Fruit fly (Drosophila melanogaster) whole organism, embryonic: ENCODE data around the gene Fer3HCH.
A peak's percentile ranks its signal among the peaks of the same experiment; 100 is the strongest.

Experiments
- ATbp ChIP-seq: fragments of 200-800 bp; sonication (Bioruptor generic); optimal IDR thresholded peaks from 2 replicates; lab custom pipeline; 2017; ENCODE audit warnings: missing biosample characterization, mild to moderate bottlenecking, missing genetic modification characterization, missing genetic modification reagents
- Adf1 ChIP-seq: fragments of 200-800 bp; sonication (Bioruptor generic); IDR thresholded peaks from 2 replicates; pipeline ENCODE4 v1.3.6; 2022; ENCODE audit warnings: missing biosample characterization, missing genetic modification characterization
- Asciz ChIP-seq: fragments of 200-800 bp; sonication (Bioruptor generic); optimal IDR thresholded peaks from 2 replicates; lab custom pipeline; 2017; ENCODE audit warnings: missing biosample characterization, mild to moderate bottlenecking, missing genetic modification characterization, missing genetic modification reagents
- Atf-2 ChIP-seq: fragments of 200-800 bp; sonication (Bioruptor generic); optimal IDR thresholded peaks from 2 replicates; lab custom pipeline; 2016; ENCODE audit warnings: missing biosample characterization, missing genetic modification characterization
- Bdp1 ChIP-seq: fragments of 200-800 bp; sonication (Bioruptor generic); optimal IDR thresholded peaks from 3 replicates; lab custom pipeline; 2016; ENCODE audit warnings: missing biosample characterization, missing genetic modification characterization
- CG10565 ChIP-seq: fragments of 200-800 bp; sonication (Bioruptor generic); optimal IDR thresholded peaks from 3 replicates; lab custom pipeline; 2016; ENCODE audit warnings: missing biosample characterization, mild to moderate bottlenecking, missing genetic modification characterization
- CG1233 ChIP-seq: fragments of 200-800 bp; sonication (Bioruptor generic); optimal IDR thresholded peaks from 4 replicates; lab custom pipeline; 2018; ENCODE audit warnings: missing biosample characterization, mild to moderate bottlenecking, missing genetic modification characterization
- CG13775 ChIP-seq: fragments of 200-800 bp; sonication (Bioruptor generic); optimal IDR thresholded peaks from 3 replicates; lab custom pipeline; 2017; ENCODE audit warnings: missing biosample characterization, mild to moderate bottlenecking, missing genetic modification characterization
- CG14441 ChIP-seq: fragments of 200-800 bp; sonication (Bioruptor generic); IDR thresholded peaks from 2 replicates; pipeline ENCODE4 v1.3.6; 2022; ENCODE audit warnings: missing biosample characterization, missing genetic modification characterization
- CG15696 ChIP-seq: fragments of 200-800 bp; sonication (Bioruptor generic); optimal IDR thresholded peaks from 2 replicates; lab custom pipeline; 2019; ENCODE audit warnings: missing biosample characterization, mild to moderate bottlenecking, missing genetic modification characterization, moderate library complexity
- CG17186 ChIP-seq: fragments of 200-800 bp; sonication (Bioruptor generic); optimal IDR thresholded peaks from 3 replicates; lab custom pipeline; 2017; ENCODE audit warnings: missing biosample characterization, missing genetic modification reagents, missing genetic modification characterization
- CG17568 ChIP-seq: fragments of 200-800 bp; sonication (Bioruptor generic); optimal IDR thresholded peaks from 2 replicates; lab custom pipeline; 2018; ENCODE audit warnings: missing biosample characterization, mild to moderate bottlenecking, missing genetic modification characterization, moderate library complexity
- CG17612 ChIP-seq: fragments of 200-800 bp; sonication (Bioruptor generic); IDR thresholded peaks from 2 replicates; pipeline ENCODE4 v1.3.6; 2022; ENCODE audit warnings: missing biosample characterization, missing genetic modification characterization
- CG32532 ChIP-seq: fragments of 200-800 bp; sonication (Bioruptor generic); IDR thresholded peaks from 2 replicates; pipeline ENCODE4 v1.3.6; 2022; ENCODE audit warnings: missing biosample characterization, missing genetic modification characterization
- CG32767 ChIP-seq: fragments of 200-800 bp; sonication (Bioruptor generic); IDR thresholded peaks from 2 replicates; pipeline ENCODE4 v1.3.6; 2022; ENCODE audit warnings: missing biosample characterization, missing genetic modification characterization
- CG34224 ChIP-seq: fragments of 200-800 bp; sonication (Bioruptor generic); IDR thresholded peaks from 3 replicates; pipeline ENCODE4 v1.3.6; 2022; ENCODE audit warnings: missing biosample characterization, missing genetic modification characterization; ENCODE audit not compliant: partially characterized antibody
- CG4707 ChIP-seq: fragments of 200-800 bp; sonication (Bioruptor generic); optimal IDR thresholded peaks from 2 replicates; lab custom pipeline; 2018; ENCODE audit warnings: missing biosample characterization, mild to moderate bottlenecking, missing genetic modification characterization, moderate library complexity
- CG4730 ChIP-seq: fragments of 200-800 bp; sonication (Bioruptor generic); IDR thresholded peaks from 2 replicates; pipeline ENCODE4 v1.3.6; 2022; ENCODE audit warnings: missing biosample characterization, missing genetic modification characterization
- CG6654 ChIP-seq: fragments of 200-800 bp; sonication (Bioruptor generic); optimal IDR thresholded peaks from 2 replicates; lab custom pipeline; 2017; ENCODE audit warnings: missing biosample characterization, mild to moderate bottlenecking, missing genetic modification characterization
- CG7987 ChIP-seq: fragments of 200-800 bp; sonication (Bioruptor generic); optimal IDR thresholded peaks from 2 replicates; lab custom pipeline; 2018; ENCODE audit warnings: missing biosample characterization, mild to moderate bottlenecking, missing genetic modification characterization, moderate library complexity
- CG9727 ChIP-seq: fragments of 200-800 bp; sonication (Bioruptor generic); optimal IDR thresholded peaks from 3 replicates; lab custom pipeline; 2017; ENCODE audit warnings: missing biosample characterization, mild to moderate bottlenecking, missing genetic modification characterization
- D19B ChIP-seq: fragments of 200-800 bp; sonication (Bioruptor generic); optimal IDR thresholded peaks from 2 replicates; lab custom pipeline; 2017; ENCODE audit warnings: missing biosample characterization, mild to moderate bottlenecking, missing genetic modification characterization
- Dad ChIP-seq: fragments of 200-800 bp; sonication (Bioruptor generic); optimal IDR thresholded peaks from 3 replicates; lab custom pipeline; 2016; ENCODE audit warnings: missing biosample characterization, missing genetic modification characterization
- HLH54F ChIP-seq: fragments of 200-800 bp; sonication (Bioruptor generic); optimal IDR thresholded peaks from 3 replicates; lab custom pipeline; 2016; ENCODE audit warnings: missing biosample characterization, missing genetic modification characterization
- HmgD ChIP-seq: fragments of 200-800 bp; sonication (Bioruptor generic); optimal IDR thresholded peaks from 3 replicates; lab custom pipeline; 2016; ENCODE audit warnings: missing biosample characterization, missing genetic modification characterization
- Hmr ChIP-seq: fragments of 200-800 bp; sonication (Bioruptor generic); optimal IDR thresholded peaks from 3 replicates; lab custom pipeline; 2017; ENCODE audit warnings: mild to moderate bottlenecking, missing biosample characterization, missing genetic modification reagents, missing genetic modification characterization
- Lim3 ChIP-seq: fragments of 200-800 bp; sonication (Bioruptor generic); IDR thresholded peaks from 2 replicates; pipeline ENCODE4 v1.3.6; 2022; ENCODE audit warnings: missing biosample characterization, missing genetic modification characterization
- Neu2 ChIP-seq: fragments of 200-800 bp; sonication (Bioruptor generic); optimal IDR thresholded peaks from 3 replicates; lab custom pipeline; 2016; ENCODE audit warnings: missing biosample characterization, missing genetic modification characterization, borderline replicate concordance
- Oli ChIP-seq: fragments of 200-800 bp; sonication (Bioruptor generic); optimal IDR thresholded peaks from 2 replicates; lab custom pipeline; 2018; ENCODE audit warnings: missing biosample characterization, mild to moderate bottlenecking, missing genetic modification characterization, moderate library complexity
- Ptx1 ChIP-seq: fragments of 200-800 bp; sonication (Bioruptor generic); IDR thresholded peaks from 2 replicates; pipeline ENCODE4 v1.3.6; 2022; ENCODE audit warnings: missing biosample characterization, missing genetic modification characterization
- Sry-δ ChIP-seq: fragments of 200-800 bp; sonication (Bioruptor generic); optimal IDR thresholded peaks from 2 replicates; lab custom pipeline; 2016; ENCODE audit warnings: missing biosample characterization, missing genetic modification characterization
- Xbp1 ChIP-seq: fragments of 200-800 bp; sonication (Bioruptor generic); optimal IDR thresholded peaks from 3 replicates; lab custom pipeline; 2016; ENCODE audit warnings: missing biosample characterization, mild to moderate bottlenecking, missing genetic modification characterization
- ac ChIP-seq: fragments of 200-800 bp; sonication (Bioruptor generic); optimal IDR thresholded peaks from 3 replicates; lab custom pipeline; 2017; ENCODE audit warnings: missing biosample characterization, mild to moderate bottlenecking, missing genetic modification characterization
- ash1 ChIP-seq: fragments of 200-800 bp; sonication (Bioruptor generic); optimal IDR thresholded peaks from 2 replicates; lab custom pipeline; 2018; ENCODE audit warnings: missing biosample characterization, mild to moderate bottlenecking, missing genetic modification characterization
- bab2 ChIP-seq: fragments of 200-800 bp; sonication (Bioruptor generic); optimal IDR thresholded peaks from 2 replicates; lab custom pipeline; 2016; ENCODE audit warnings: missing biosample characterization, missing genetic modification characterization
- crol ChIP-seq: fragments of 200-800 bp; sonication (Bioruptor generic); IDR thresholded peaks from 2 replicates; pipeline ENCODE4 v1.3.6; 2022; ENCODE audit warnings: missing biosample characterization, missing genetic modification characterization
- dan ChIP-seq: fragments of 200-800 bp; sonication (Bioruptor generic); IDR thresholded peaks from 2 replicates; pipeline ENCODE4 v1.3.6; 2022; ENCODE audit warnings: missing biosample characterization, missing genetic modification characterization
- dmrt99B ChIP-seq: fragments of 200-800 bp; sonication (Bioruptor generic); optimal IDR thresholded peaks from 2 replicates; lab custom pipeline; 2018; ENCODE audit warnings: missing biosample characterization, mild to moderate bottlenecking, missing genetic modification characterization, moderate library complexity
- ems ChIP-seq: fragments of 200-800 bp; sonication (Bioruptor generic); optimal IDR thresholded peaks from 3 replicates; lab custom pipeline; 2016; ENCODE audit warnings: missing biosample characterization, missing genetic modification characterization
- gt ChIP-seq: fragments of 200-800 bp; sonication (Bioruptor generic); IDR thresholded peaks from 2 replicates; pipeline ENCODE4 v1.3.6; 2022; ENCODE audit warnings: missing biosample characterization, missing genetic modification characterization
- peb ChIP-seq: fragments of 200-800 bp; sonication (Bioruptor generic); IDR thresholded peaks from 2 replicates; pipeline ENCODE4 v1.3.6; 2022; ENCODE audit warnings: missing biosample characterization, missing genetic modification characterization
- shn ChIP-seq: fragments of 200-800 bp; sonication (Bioruptor generic); optimal IDR thresholded peaks from 3 replicates; lab custom pipeline; 2016; ENCODE audit warnings: missing biosample characterization, missing genetic modification characterization
- sisA ChIP-seq: fragments of 200-800 bp; sonication (Bioruptor generic); IDR thresholded peaks from 2 replicates; pipeline ENCODE4 v1.3.6; 2022; ENCODE audit warnings: missing biosample characterization, missing genetic modification characterization
- so ChIP-seq: fragments of 200-800 bp; sonication (Bioruptor generic); IDR thresholded peaks from 3 replicates; pipeline ENCODE4 v1.3.6; 2022; ENCODE audit warnings: missing biosample characterization, missing genetic modification characterization
- tll ChIP-seq, 2 experiments: fragments of 200-800 bp in 1 of 2; fragments of >200 bp in 1 of 2; sonication (Bioruptor generic) in 1 of 2; optimal IDR thresholded peaks; 2 replicates each; lab custom pipeline; 2017 to 2019; ENCODE audit warnings: missing biosample characterization in 2 of 2, missing genetic modification characterization in 2 of 2, mild to moderate bottlenecking in 1 of 2, moderate library complexity in 1 of 2
- tna ChIP-seq: fragments of 200-800 bp; sonication (Bioruptor generic); IDR thresholded peaks from 2 replicates; pipeline ENCODE4 v1.3.6; 2022; ENCODE audit warnings: missing biosample characterization, missing genetic modification characterization; ENCODE audit not compliant: partially characterized antibody
- trem ChIP-seq: fragments of 200-800 bp; optimal IDR thresholded peaks from 3 replicates; lab custom pipeline; 2019; ENCODE audit warnings: missing biosample characterization, mild to moderate bottlenecking, missing genetic modification characterization, moderate library complexity
- unc-4 ChIP-seq: fragments of 200-800 bp; sonication (Bioruptor generic); IDR thresholded peaks from 2 replicates; pipeline ENCODE4 v1.3.6; 2022; ENCODE audit warnings: missing biosample characterization, missing genetic modification characterization; ENCODE audit not compliant: partially characterized antibody
- zfh1 ChIP-seq: fragments of 200-800 bp; sonication (Bioruptor generic); IDR thresholded peaks from 3 replicates; pipeline ENCODE4 v1.3.6; 2022; ENCODE audit warnings: missing biosample characterization, missing genetic modification characterization

The Fer3HCH gene

dm6 chrX:13136939-13137697, 29.1 kb upstream of the Fer3HCH start (continued):
- TF ChIP-seq HmgD (GFP tag; lab: Kevin White, UChicago) (no peak), tna (GFP tag; lab: Robert Waterston, UW) (no peak), Sry-δ (GFP tag; lab: Kevin White, UChicago) (no peak), CG6654 (no peak), peb (GFP tag; lab: Robert Waterston, UW) (no peak), CG7987 (no peak), Lim3 (GFP tag; lab: Robert Waterston, UW) (peak; percentile 61; the same call in 1 of the 2 replicates), dmrt99B (peak; percentile 66), Adf1 (no peak), Asciz (peak; percentile 50), CG32767 (GFP tag; lab: Robert Waterston, UW) (0 out of 2 replicates have a peak, but pooled peaks have one; percentile 53), zfh1 (peak; percentile 69; the same call in 2 of the 3 replicates), bab2 (GFP tag; lab: Kevin White, UChicago) (peak; percentile 44), Hmr (GFP tag; lab: Kevin White, UChicago) (no peak), ATbp (GFP tag; lab: Kevin White, UChicago) (peak; percentile 69), CG17612 (GFP tag; lab: Robert Waterston, UW) (no peak), CG10565 (GFP tag; lab: Kevin White, UChicago) (no peak), CG4707 (no peak), shn (GFP tag; lab: Kevin White, UChicago) (no peak), crol (GFP tag; lab: Robert Waterston, UW) (peak; percentile 31; the same call in 1 of the 2 replicates), gt (GFP tag; lab: Robert Waterston, UW) (no peak), sisA (GFP tag; lab: Robert Waterston, UW) (peak; percentile 79), Neu2 (GFP tag; lab: Kevin White, UChicago) (no peak), CG13775 (GFP tag; lab: Kevin White, UChicago) (no peak), CG17186 (GFP tag; lab: Kevin White, UChicago) (no peak), ac (no peak), tll (GFP tag; optimal IDR thresholded peaks at IDR 0.05; lab: Kevin White, UChicago) (no peak), Atf-2 (no peak), dan (GFP tag; lab: Robert Waterston, UW) (no peak), CG15696 (no peak), unc-4 (GFP tag; lab: Robert Waterston, UW) (no peak), CG34224 (GFP tag; lab: Robert Waterston, UW) (no peak), CG17568 (no peak), Dad (GFP tag; lab: Kevin White, UChicago) (no peak), D19B (GFP tag; lab: Kevin White, UChicago) (no peak), Bdp1 (GFP tag; lab: Kevin White, UChicago) (no peak), ash1 (GFP tag; lab: Kevin White, UChicago) (no peak), CG4730 (GFP tag; lab: Robert Waterston, UW) (peak; percentile 56; the same call in 1 of the 2 replicates), Xbp1 (GFP tag; lab: Kevin White, UChicago) (peak; percentile 41), CG9727 (GFP tag; lab: Kevin White, UChicago) (peak; percentile 28), CG1233 (GFP tag; lab: Kevin White, UChicago) (peak; percentile 49), ems (GFP tag; lab: Kevin White, UChicago) (peak; percentile 34), Ptx1 (peak; percentile 74), CG14441 (GFP tag; lab: Robert Waterston, UW) (peak; percentile 66), Oli (peak; percentile 45), so (GFP tag; lab: Robert Waterston, UW) (peak; percentile 67; the same call in 1 of the 3 replicates), HLH54F (no peak), CG32532 (GFP tag; lab: Robert Waterston, UW) (no peak; the same call in 1 of the 2 replicates), trem (tag; lab: Kevin White, UChicago) (no peak)
